Fruit fly (Drosophila melanogaster): Measurements from ENCODE around the gene Yp2.

dm6 chrX:10009794-10010614 lies 42.4 kb downstream of the Yp2 start, which contains the start of gene Dna2:
- TF ChIP-seq sd (tag; optimal IDR thresholded peaks at IDR 0.05) (no peak), CG14710 (tag; optimal IDR thresholded peaks at IDR 0.05) (peak; percentile 27), CG9797 (GFP tag; optimal IDR thresholded peaks at IDR 0.05) (peak; percentile 4)
